Fruit fly (Drosophila melanogaster) whole organism, prepupa: ENCODE measurements around the gene Unc50.

ENCODE experiments used
- Blimp-1 ChIP-seq: fragments of 200-800 bp; sonication (Bioruptor generic); optimal IDR thresholded peaks from 3 replicates; lab custom pipeline; 2017; ENCODE audit warnings: missing biosample characterization, missing genetic modification characterization, mild to moderate bottlenecking, moderate library complexity, missing genetic modification reagents
- CG10631 ChIP-seq: fragments of 200-800 bp; sonication (Bioruptor generic); optimal IDR thresholded peaks from 2 replicates; lab custom pipeline; 2016; ENCODE audit warnings: missing biosample characterization, missing genetic modification characterization
- CG11294 ChIP-seq: fragments of 200-800 bp; sonication (Bioruptor generic); IDR thresholded peaks from 2 replicates; pipeline ENCODE4 v1.3.6; 2022; ENCODE audit warnings: missing biosample characterization, missing genetic modification characterization
- CG11762 ChIP-seq: fragments of 200-800 bp; sonication (Bioruptor generic); optimal IDR thresholded peaks from 3 replicates; lab custom pipeline; 2016; ENCODE audit warnings: missing biosample characterization, missing genetic modification characterization; ENCODE audit not compliant: insufficient read depth
- CG15336 ChIP-seq: fragments of 200-800 bp; sonication (Bioruptor generic); IDR thresholded peaks from 2 replicates; pipeline ENCODE4 v1.3.6; 2022; ENCODE audit warnings: missing biosample characterization, missing genetic modification characterization
- CG1621 ChIP-seq: fragments of 200-800 bp; sonication (Bioruptor generic); optimal IDR thresholded peaks from 3 replicates; lab custom pipeline; 2018; ENCODE audit warnings: missing biosample characterization, mild to moderate bottlenecking, missing genetic modification characterization
- CG16779 ChIP-seq: fragments of 200-800 bp; sonication (Bioruptor generic); optimal IDR thresholded peaks from 3 replicates; lab custom pipeline; 2017; ENCODE audit warnings: missing biosample characterization, mild to moderate bottlenecking, missing genetic modification characterization
- CG3032 ChIP-seq: fragments of 200-800 bp; optimal IDR thresholded peaks from 2 replicates; lab custom pipeline; 2019; ENCODE audit warnings: missing biosample characterization, mild to moderate bottlenecking, missing genetic modification characterization, moderate library complexity
- CG31627 ChIP-seq: fragments of 200-800 bp; sonication (Bioruptor generic); optimal IDR thresholded peaks from 3 replicates; lab custom pipeline; 2016; ENCODE audit warnings: missing biosample characterization, missing genetic modification characterization
- CG32006 ChIP-seq: fragments of 200-800 bp; sonication (Bioruptor generic); optimal IDR thresholded peaks from 3 replicates; lab custom pipeline; 2017; ENCODE audit warnings: missing biosample characterization, mild to moderate bottlenecking, missing genetic modification characterization
- CG34406 ChIP-seq: fragments of 200-800 bp; sonication (Bioruptor generic); optimal IDR thresholded peaks from 3 replicates; lab custom pipeline; 2016; ENCODE audit warnings: missing biosample characterization, missing genetic modification characterization
- CG3919 ChIP-seq: fragments of 200-800 bp; sonication (Bioruptor generic); optimal IDR thresholded peaks from 3 replicates; lab custom pipeline; 2016; ENCODE audit warnings: missing biosample characterization, missing genetic modification characterization
- CG6163 ChIP-seq: fragments of 200-800 bp; sonication (Bioruptor generic); IDR thresholded peaks from 3 replicates; pipeline ENCODE4 v1.3.6; 2022; ENCODE audit warnings: missing biosample characterization, missing genetic modification characterization
- CG6276 ChIP-seq: fragments of 200-800 bp; sonication (Bioruptor generic); optimal IDR thresholded peaks from 2 replicates; lab custom pipeline; 2017; ENCODE audit warnings: missing biosample characterization, mild to moderate bottlenecking, missing genetic modification characterization
- CG6808 ChIP-seq: fragments of 200-800 bp; sonication (Bioruptor generic); optimal IDR thresholded peaks from 3 replicates; lab custom pipeline; 2017; ENCODE audit warnings: missing biosample characterization, missing genetic modification characterization, mild to moderate bottlenecking, moderate library complexity, missing genetic modification reagents
- CG7368 ChIP-seq: fragments of 200-800 bp; sonication (Bioruptor generic); optimal IDR thresholded peaks from 3 replicates; lab custom pipeline; 2016; ENCODE audit warnings: missing biosample characterization, missing genetic modification characterization
- CG8119 ChIP-seq: fragments of 200-800 bp; sonication (Bioruptor generic); IDR thresholded peaks from 3 replicates; pipeline ENCODE4 v1.3.6; 2022; ENCODE audit warnings: missing biosample characterization, missing genetic modification characterization
- CG8632 ChIP-seq: fragments of 200-800 bp; sonication (Bioruptor generic); optimal IDR thresholded peaks from 3 replicates; lab custom pipeline; 2016; ENCODE audit warnings: missing biosample characterization, missing genetic modification characterization
- Eip75B ChIP-seq: fragments of 200-800 bp; sonication (Bioruptor generic); optimal IDR thresholded peaks from 3 replicates; lab custom pipeline; 2016; ENCODE audit warnings: missing biosample characterization, missing genetic modification characterization
- Eip78C ChIP-seq: fragments of 200-800 bp; sonication (Bioruptor generic); peaks from one replicate; lab custom pipeline; 2016; ENCODE audit warnings: missing biosample characterization, missing genetic modification characterization
- Ets21C ChIP-seq: fragments of 200-800 bp; sonication (Bioruptor generic); optimal IDR thresholded peaks from 3 replicates; lab custom pipeline; 2016; ENCODE audit warnings: missing biosample characterization, missing genetic modification characterization
- Ets96B ChIP-seq: fragments of 200-800 bp; optimal IDR thresholded peaks from 2 replicates; lab custom pipeline; 2019; ENCODE audit warnings: missing biosample characterization, mild to moderate bottlenecking, missing genetic modification characterization, moderate library complexity
- Gug ChIP-seq: fragments of 200-800 bp; sonication (Bioruptor generic); IDR thresholded peaks from 2 replicates; pipeline ENCODE4 v1.3.6; 2022; ENCODE audit warnings: missing biosample characterization, missing genetic modification characterization
- Hr38 ChIP-seq: sonication (Bioruptor generic); optimal IDR thresholded peaks from 2 replicates; lab custom pipeline; 2016; ENCODE audit warnings: missing biosample characterization, missing genetic modification characterization
- Hr4 ChIP-seq: fragments of 200-800 bp; sonication (Bioruptor generic); optimal IDR thresholded peaks from 3 replicates; lab custom pipeline; 2016; ENCODE audit warnings: missing biosample characterization, missing genetic modification characterization
- Lpt ChIP-seq: fragments of 200-800 bp; sonication (Bioruptor generic); optimal IDR thresholded peaks from 3 replicates; lab custom pipeline; 2016; ENCODE audit warnings: missing biosample characterization, missing genetic modification characterization
- OdsH ChIP-seq: fragments of 200-800 bp; sonication (Bioruptor generic); optimal IDR thresholded peaks from 3 replicates; lab custom pipeline; 2016; ENCODE audit warnings: missing biosample characterization, missing genetic modification characterization
- Smox ChIP-seq: fragments of 200-800 bp; sonication (Bioruptor generic); optimal IDR thresholded peaks from 3 replicates; lab custom pipeline; 2016; ENCODE audit warnings: missing biosample characterization, missing genetic modification characterization
- Sox102F ChIP-seq: fragments of 200-800 bp; sonication (Bioruptor generic); optimal IDR thresholded peaks from 2 replicates; lab custom pipeline; 2016; ENCODE audit warnings: missing biosample characterization, mild to moderate bottlenecking, missing genetic modification characterization
- Sox14 ChIP-seq: fragments of 200-800 bp; sonication (Bioruptor generic); optimal IDR thresholded peaks from 3 replicates; lab custom pipeline; 2016; ENCODE audit warnings: missing biosample characterization, missing genetic modification characterization
- Sox15 ChIP-seq: fragments of 200-800 bp; sonication (Bioruptor generic); optimal IDR thresholded peaks from 3 replicates; lab custom pipeline; 2016; ENCODE audit warnings: missing biosample characterization, missing genetic modification characterization
- achi ChIP-seq: fragments of 200-800 bp; sonication (Bioruptor generic); optimal IDR thresholded peaks from 3 replicates; lab custom pipeline; 2016; ENCODE audit warnings: missing biosample characterization, missing genetic modification characterization
- acj6 ChIP-seq: fragments of 200-800 bp; sonication (Bioruptor generic); optimal IDR thresholded peaks from 3 replicates; lab custom pipeline; 2016; ENCODE audit warnings: missing biosample characterization, missing genetic modification characterization
- cyc ChIP-seq: fragments of 200-800 bp; sonication (Bioruptor generic); optimal IDR thresholded peaks from 3 replicates; lab custom pipeline; 2016; ENCODE audit warnings: missing biosample characterization, missing genetic modification characterization
- dsx ChIP-seq: fragments of 200-800 bp; optimal IDR thresholded peaks from 3 replicates; lab custom pipeline; 2019; ENCODE audit warnings: missing biosample characterization, mild to moderate bottlenecking, missing genetic modification characterization, moderate library complexity; ENCODE audit not compliant: poor library complexity, severe bottlenecking
- eg ChIP-seq: fragments of 200-800 bp; sonication (Bioruptor generic); IDR thresholded peaks from 3 replicates; pipeline ENCODE4 v1.3.6; 2022; ENCODE audit warnings: missing biosample characterization, missing genetic modification characterization
- fd59A ChIP-seq: fragments of 200-800 bp; sonication (Bioruptor generic); optimal IDR thresholded peaks from 2 replicates; lab custom pipeline; 2017; ENCODE audit warnings: missing biosample characterization, mild to moderate bottlenecking, missing genetic modification characterization, missing genetic modification reagents
- fd85E ChIP-seq: fragments of 200-800 bp; sonication (Bioruptor generic); optimal IDR thresholded peaks from 3 replicates; lab custom pipeline; 2016; ENCODE audit warnings: missing biosample characterization, missing genetic modification characterization
- lz ChIP-seq: fragments of 200-800 bp; sonication (Bioruptor generic); optimal IDR thresholded peaks from 3 replicates; lab custom pipeline; 2016; ENCODE audit warnings: missing biosample characterization, missing genetic modification characterization
- net ChIP-seq: fragments of 200-800 bp; sonication (Bioruptor generic); optimal IDR thresholded peaks from 3 replicates; lab custom pipeline; 2016; ENCODE audit warnings: missing biosample characterization, missing genetic modification characterization
- pdm3 ChIP-seq: fragments of 200-800 bp; sonication (Bioruptor generic); optimal IDR thresholded peaks from 3 replicates; lab custom pipeline; 2016; ENCODE audit warnings: missing biosample characterization, missing genetic modification characterization
- spab ChIP-seq: fragments of 200-800 bp; sonication (Bioruptor generic); optimal IDR thresholded peaks from 2 replicates; lab custom pipeline; 2017; ENCODE audit warnings: missing biosample characterization, mild to moderate bottlenecking, missing genetic modification characterization, missing genetic modification reagents
- ss ChIP-seq, 2 experiments: fragments of 200-800 bp; sonication (Bioruptor generic); optimal IDR thresholded peaks; 2 replicates in 1 of 2; 3 replicates in 1 of 2; lab custom pipeline; 2017 to 2018; ENCODE audit warnings: mild to moderate bottlenecking in 2 of 2, missing biosample characterization in 2 of 2, missing genetic modification characterization in 2 of 2, moderate library complexity in 1 of 2
- svp ChIP-seq: fragments of 200-800 bp; sonication (Bioruptor generic); peaks from one replicate; lab custom pipeline; 2016; ENCODE audit warnings: missing biosample characterization, missing genetic modification characterization
- vri ChIP-seq: fragments of 200-800 bp; sonication (Bioruptor generic); optimal IDR thresholded peaks from 3 replicates; lab custom pipeline; 2016; ENCODE audit warnings: missing biosample characterization, mild to moderate bottlenecking, missing genetic modification characterization

Unc50 gene

DNA sequence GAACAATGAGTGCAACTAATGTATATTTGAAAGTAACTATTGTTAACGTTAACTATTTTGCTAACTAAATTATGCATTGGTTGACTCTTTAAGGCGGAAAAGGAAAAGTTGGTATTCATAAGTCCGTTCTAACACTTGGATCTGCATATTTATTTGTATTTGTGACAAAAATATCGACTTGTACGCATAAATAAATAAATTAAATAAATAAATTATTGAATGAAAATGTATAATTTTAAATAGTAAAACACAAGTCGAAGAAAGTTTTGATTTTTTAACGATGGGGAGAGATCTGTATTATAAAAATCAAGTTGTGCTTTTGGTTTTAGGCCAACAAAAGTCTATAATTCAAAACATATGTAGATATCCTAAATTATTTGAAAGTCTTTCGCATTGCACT is 8.8 kb downstream of the Unc50 start, which contains the start of gene CG8036:
CG8036 (plus strand) TSS at position 301 of the 400 bp plus-strand sequence.
- TF ChIP-seq Eip75B (GFP tag; lab: Kevin White, UChicago) (no peak), CG7368 (GFP tag; lab: Kevin White, UChicago) (no peak), vri (no peak), CG6808 (no peak), Hr4 (GFP tag; lab: Kevin White, UChicago) (no peak), CG34406 (GFP tag; lab: Kevin White, UChicago) (no peak), CG8119 (GFP tag; lab: Robert Waterston, UW) (no peak), svp (GFP tag; lab: Kevin White, UChicago) (no peak), lz (GFP tag; lab: Kevin White, UChicago) (no peak), eg (no peak), CG31627 (GFP tag; lab: Kevin White, UChicago) (no peak), CG16779 (tag; lab: Kevin White, UChicago) (no peak), net (GFP tag; lab: Kevin White, UChicago) (no peak)

- TF ChIP-seq vri (peak; percentile 84), CG15336 (GFP tag; lab: Robert Waterston, UW) (no peak)
These were observed 11.6 kb downstream of the Unc50 start for dm6 chr3R:8664699-8665340.

DNA sequence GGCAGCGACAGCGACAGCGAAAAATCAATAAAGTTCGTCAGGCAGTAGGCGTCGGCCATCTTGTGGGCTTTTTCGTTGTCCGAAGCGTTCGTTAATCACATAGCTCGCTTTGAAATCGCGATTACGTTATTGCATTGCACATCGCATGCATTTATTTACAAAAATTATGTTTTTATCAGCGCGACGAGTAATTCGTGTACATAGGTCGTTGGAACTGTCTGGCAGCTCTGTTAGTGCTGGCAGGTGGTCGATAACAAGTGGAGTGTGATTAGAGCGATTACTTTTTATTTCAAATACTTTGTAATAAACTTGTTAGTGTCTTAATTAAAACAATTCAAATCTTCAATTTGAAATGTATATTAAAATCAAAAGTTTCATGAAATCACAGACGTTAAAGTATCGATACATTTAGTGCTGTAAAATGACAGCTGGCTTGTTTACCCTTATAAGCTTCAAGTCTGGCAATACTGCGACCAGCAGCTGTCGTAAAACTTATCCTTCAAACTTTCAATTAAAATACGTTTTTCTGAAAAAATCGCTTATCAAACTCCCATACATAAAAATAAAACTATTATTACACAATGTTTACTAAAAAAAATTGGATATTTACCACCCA is 12.6 kb downstream of the Unc50 start, which contains the start of gene CG8032:
CG8032 (plus strand) TSS at position 448 of the 616 bp plus-strand sequence.
- TF ChIP-seq Eip78C (GFP tag; lab: Kevin White, UChicago) (peak; percentile 62), CG7368 (GFP tag; lab: Kevin White, UChicago) (no peak), OdsH (GFP tag; lab: Kevin White, UChicago) (peak; percentile 43), CG3919 (GFP tag; lab: Kevin White, UChicago) (peak; percentile 50), pdm3 (GFP tag; lab: Kevin White, UChicago) (peak; percentile 61), CG34406 (GFP tag; lab: Kevin White, UChicago) (peak; percentile 2), Ets21C (peak; percentile 30), CG1621 (tag; lab: Kevin White, UChicago) (no peak), CG11294 (GFP tag; lab: Robert Waterston, UW) (no peak), cyc (GFP tag; lab: Kevin White, UChicago) (peak; percentile 36), vri (peak; percentile 57), dsx (GFP tag; lab: Kevin White, UChicago) (peak; percentile 29), Ets96B (tag; lab: Kevin White, UChicago) (no peak), Blimp-1 (no peak), CG31627 (GFP tag; lab: Kevin White, UChicago) (peak; percentile 37), CG6163 (GFP tag; lab: Robert Waterston, UW) (no peak), acj6 (GFP tag; lab: Kevin White, UChicago) (peak; percentile 27), Smox (GFP tag; lab: Kevin White, UChicago) (peak; percentile 56), Gug (GFP tag; lab: Robert Waterston, UW) (no peak), CG6808 (no peak), ss (GFP tag; optimal IDR thresholded peaks at IDR 0.05; lab: Kevin White, UChicago) (peak in 1 of 2 experiments; percentile 26), Lpt (no peak), spab (GFP tag; lab: Kevin White, UChicago) (no peak), CG32006 (no peak), CG6276 (GFP tag; lab: Kevin White, UChicago) (no peak), Sox15 (no peak), Hr38 (GFP tag; lab: Kevin White, UChicago) (no peak), Sox14 (GFP tag; lab: Kevin White, UChicago) (peak; percentile 36), net (GFP tag; lab: Kevin White, UChicago) (no peak), CG3032 (tag; lab: Kevin White, UChicago) (no peak), Hr4 (GFP tag; lab: Kevin White, UChicago) (peak; percentile 54), CG8119 (GFP tag; lab: Robert Waterston, UW) (no peak), Sox102F (GFP tag; lab: Kevin White, UChicago) (peak; percentile 61), achi (GFP tag; lab: Kevin White, UChicago) (peak; percentile 100), fd59A (GFP tag; lab: Kevin White, UChicago) (no peak), CG15336 (GFP tag; lab: Robert Waterston, UW) (0 out of 2 replicates have a peak, but pooled peaks have one; percentile 12), CG8632 (no peak), fd85E (GFP tag; lab: Kevin White, UChicago) (no peak), CG11762 (no peak), CG10631 (GFP tag; lab: Kevin White, UChicago) (peak; percentile 58)
